Worm (Caenorhabditis elegans) whole organism, late embryonic: ENCODE data around the gene scyl-1.

Experiments
- ceh-19 ChIP-seq: fragments of 200-800 bp; sonication (Bioruptor generic); optimal IDR thresholded peaks from 2 replicates; lab custom pipeline; 2018; ENCODE audit warnings: mild to moderate bottlenecking, missing genetic modification characterization, missing compliant biosample characterization
- ceh-30 ChIP-seq: fragments of 150-350 bp; optimal IDR thresholded peaks from 2 replicates; lab custom pipeline; 2014; ENCODE audit warnings: missing biosample characterization, missing genetic modification characterization
- ceh-6 ChIP-seq: fragments of 200-800 bp; sonication (Bioruptor generic); optimal IDR thresholded peaks from 2 replicates; lab custom pipeline; 2018; ENCODE audit warnings: mild to moderate bottlenecking, missing genetic modification characterization, missing compliant biosample characterization
- nhr-11 ChIP-seq: fragments of 150-350 bp; optimal IDR thresholded peaks from 2 replicates; lab custom pipeline; 2014; ENCODE audit warnings: missing biosample characterization, missing genetic modification characterization
- npax-4 ChIP-seq: sonication (generic microtip); optimal IDR thresholded peaks from 2 replicates; lab custom pipeline; 2016; ENCODE audit warnings: missing genetic modification characterization, missing compliant biosample characterization
- odd-2 ChIP-seq: sonication (generic microtip); optimal IDR thresholded peaks from 2 replicates; lab custom pipeline; 2017; ENCODE audit warnings: antibody characterized with exemption, mild to moderate bottlenecking, missing genetic modification characterization, missing compliant biosample characterization
- pag-3 ChIP-seq: sonication (generic microtip); optimal IDR thresholded peaks from 2 replicates; lab custom pipeline; 2016; ENCODE audit warnings: missing compliant biosample characterization, missing genetic modification characterization, borderline replicate concordance
- unc-3 ChIP-seq, 2 experiments: fragments of 200-800 bp in 1 of 2; sonication (Bioruptor generic) in 1 of 2; sonication (generic microtip) in 1 of 2; conservative IDR thresholded peaks in 1 of 2; optimal IDR thresholded peaks in 1 of 2; 2 replicates each; pipeline versions ENCODE4 v1.3.6 to Lab custom; 2016 to 2022; ENCODE audit warnings: missing compliant biosample characterization in 2 of 2, missing genetic modification characterization in 2 of 2, missing genetic modification reagents in 1 of 2

- no peak for TF ChIP-seq ceh-6 (GFP tag; lab: Kevin White, UChicago)
- TF ChIP-seq nhr-11 (tag; lab: Kevin White, UChicago), result no peak
- no peak for TF ChIP-seq pag-3 (tag; lab: Kevin White, UChicago)
- TF ChIP-seq ceh-19 (GFP tag; lab: Kevin White, UChicago), result no peak
- TF ChIP-seq ceh-30 (tag; lab: Kevin White, UChicago), result no peak
- no peak for TF ChIP-seq unc-3 (GFP tag; conservative IDR thresholded peaks at IDR 0.05; lab: Robert Waterston, UW)
- TF ChIP-seq unc-3 (tag; optimal IDR thresholded peaks at IDR 0.05; lab: Kevin White, UChicago), result no peak
- TF ChIP-seq odd-2 (tag; lab: Kevin White, UChicago), result no peak
- TF ChIP-seq npax-4, result no peak
These were observed 29.5 kb upstream of the scyl-1 start, which contains the start of gene C34B4.3 for ce11 chrV:13071052-13071451.
